Fruit fly (Drosophila melanogaster) whole organism, adult: ENCODE measurements around the gene bap.
A peak's percentile ranks its signal among the peaks of the same experiment; 100 is the strongest.

ENCODE experiments used
- CG11617 ChIP-seq: fragments of 200-800 bp; sonication (Bioruptor generic); optimal IDR thresholded peaks from 2 replicates; lab custom pipeline; 2017; ENCODE audit warnings: mild to moderate bottlenecking, missing biosample characterization, missing genetic modification reagents, missing genetic modification characterization
- CG12768 ChIP-seq: fragments of 200-800 bp; sonication (Bioruptor generic); optimal IDR thresholded peaks from 2 replicates; lab custom pipeline; 2017; ENCODE audit warnings: missing biosample characterization, missing genetic modification characterization, mild to moderate bottlenecking, moderate library complexity, missing genetic modification reagents
- CG14711 ChIP-seq: fragments of 200-800 bp; sonication (Bioruptor generic); optimal IDR thresholded peaks from 2 replicates; lab custom pipeline; 2018; ENCODE audit warnings: missing biosample characterization, mild to moderate bottlenecking, missing genetic modification characterization, moderate library complexity
- CG33017 ChIP-seq: fragments of 200-800 bp; sonication (Bioruptor generic); optimal IDR thresholded peaks from 2 replicates; lab custom pipeline; 2018; ENCODE audit warnings: missing biosample characterization, mild to moderate bottlenecking, missing genetic modification characterization, moderate library complexity
- CG5204 ChIP-seq: fragments of 200-800 bp; sonication (Bioruptor generic); optimal IDR thresholded peaks from 2 replicates; lab custom pipeline; 2016; ENCODE audit warnings: missing biosample characterization, missing genetic modification characterization
- CG7045 ChIP-seq: fragments of 200-800 bp; sonication (Bioruptor generic); optimal IDR thresholded peaks from 2 replicates; lab custom pipeline; 2017; ENCODE audit warnings: missing biosample characterization, mild to moderate bottlenecking, missing genetic modification characterization
- CG7101 ChIP-seq: fragments of 200-800 bp; sonication (Bioruptor generic); optimal IDR thresholded peaks from 2 replicates; lab custom pipeline; 2018; ENCODE audit warnings: missing biosample characterization, mild to moderate bottlenecking, missing genetic modification characterization, moderate library complexity
- Clk ChIP-seq: fragments of 200-800 bp; sonication (Bioruptor generic); optimal IDR thresholded peaks from 2 replicates; lab custom pipeline; 2017; ENCODE audit warnings: missing biosample characterization, missing genetic modification characterization
- Crg-1 ChIP-seq: fragments of 200-800 bp; sonication (Bioruptor generic); optimal IDR thresholded peaks from 2 replicates; lab custom pipeline; 2016; ENCODE audit warnings: missing biosample characterization, missing genetic modification characterization
- Hr96 ChIP-seq: fragments of 200-800 bp; sonication (Bioruptor generic); optimal IDR thresholded peaks from 2 replicates; lab custom pipeline; 2016; ENCODE audit warnings: missing biosample characterization, missing genetic modification characterization
- Mnt ChIP-seq: fragments of 200-800 bp; sonication (Bioruptor generic); optimal IDR thresholded peaks from 2 replicates; lab custom pipeline; 2016; ENCODE audit warnings: missing biosample characterization, mild to moderate bottlenecking, missing genetic modification characterization
- bab1 ChIP-seq: fragments of 200-800 bp; sonication (Bioruptor generic); optimal IDR thresholded peaks from 3 replicates; lab custom pipeline; 2019; ENCODE audit warnings: missing biosample characterization, mild to moderate bottlenecking, missing genetic modification characterization, moderate library complexity
- cic ChIP-seq: fragments of 200-800 bp; sonication (Bioruptor generic); optimal IDR thresholded peaks from 2 replicates; lab custom pipeline; 2017; ENCODE audit warnings: missing biosample characterization, mild to moderate bottlenecking, missing genetic modification characterization, moderate library complexity
- kay ChIP-seq: fragments of 200-800 bp; sonication (Bioruptor generic); peaks from one replicate; lab custom pipeline; 2016; ENCODE audit warnings: missing biosample characterization, missing genetic modification characterization, borderline replicate concordance
- ovo ChIP-seq: fragments of 200-800 bp; sonication (Bioruptor generic); optimal IDR thresholded peaks from 2 replicates; lab custom pipeline; 2016; ENCODE audit warnings: missing biosample characterization, missing genetic modification characterization
- pad ChIP-seq: fragments of 200-800 bp; sonication (Bioruptor generic); optimal IDR thresholded peaks from 3 replicates; lab custom pipeline; 2017; ENCODE audit warnings: missing biosample characterization, missing genetic modification characterization, mild to moderate bottlenecking, moderate library complexity, missing genetic modification reagents
- tj ChIP-seq: fragments of 200-800 bp; sonication (Bioruptor generic); optimal IDR thresholded peaks from 3 replicates; lab custom pipeline; 2017; ENCODE audit warnings: missing biosample characterization, mild to moderate bottlenecking, missing genetic modification characterization, moderate library complexity
- toe ChIP-seq: fragments of 200-800 bp; sonication (Bioruptor generic); optimal IDR thresholded peaks from 2 replicates; lab custom pipeline; 2016; ENCODE audit warnings: missing biosample characterization, missing genetic modification characterization

bap gene

DNA sequence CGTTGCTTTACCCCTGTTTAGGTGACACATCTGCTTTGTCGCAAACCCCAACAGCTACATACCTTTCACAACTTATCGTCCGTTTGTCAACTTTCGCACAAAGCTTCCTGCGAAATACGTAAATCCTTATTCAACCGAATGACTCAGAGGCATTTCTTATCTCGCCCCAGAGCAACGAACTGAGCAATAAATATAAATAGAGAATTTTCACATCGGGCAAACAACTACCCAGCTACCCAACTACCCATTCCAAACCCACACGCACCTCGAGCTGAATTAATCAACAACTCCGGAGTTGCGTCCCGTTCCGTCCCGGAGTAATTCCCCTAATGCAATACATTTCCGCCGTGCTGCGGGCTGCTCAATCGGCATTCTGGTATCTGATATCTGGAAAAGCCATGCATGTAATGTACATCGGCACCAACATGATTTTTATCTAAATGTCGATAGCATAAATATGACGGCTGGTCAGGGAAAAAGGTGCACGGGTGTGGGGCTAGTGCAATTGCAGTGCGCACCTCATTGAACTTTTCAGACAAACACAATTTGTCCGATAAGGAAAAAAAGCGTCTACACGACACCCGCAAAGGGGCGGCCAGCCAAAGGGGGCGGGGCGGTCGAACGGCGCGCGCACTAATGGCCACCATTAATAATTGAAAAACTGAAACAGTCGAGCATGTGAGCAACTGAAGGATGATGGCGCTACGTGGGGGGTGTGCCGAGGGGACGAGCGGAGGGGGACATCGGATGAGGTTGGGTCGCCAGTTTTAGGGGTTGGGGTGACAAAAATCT, 41.5 kb upstream of the bap start:
- TF ChIP-seq CG5204 (GFP tag; lab: Kevin White, UChicago) (no peak), tj (GFP tag; lab: Kevin White, UChicago) (no peak), kay (GFP tag; lab: Kevin White, UChicago) (no peak), Clk (GFP tag; lab: Kevin White, UChicago) (no peak), toe (no peak), CG7045 (no peak), bab1 (GFP tag; lab: Kevin White, UChicago) (no peak)

DNA sequence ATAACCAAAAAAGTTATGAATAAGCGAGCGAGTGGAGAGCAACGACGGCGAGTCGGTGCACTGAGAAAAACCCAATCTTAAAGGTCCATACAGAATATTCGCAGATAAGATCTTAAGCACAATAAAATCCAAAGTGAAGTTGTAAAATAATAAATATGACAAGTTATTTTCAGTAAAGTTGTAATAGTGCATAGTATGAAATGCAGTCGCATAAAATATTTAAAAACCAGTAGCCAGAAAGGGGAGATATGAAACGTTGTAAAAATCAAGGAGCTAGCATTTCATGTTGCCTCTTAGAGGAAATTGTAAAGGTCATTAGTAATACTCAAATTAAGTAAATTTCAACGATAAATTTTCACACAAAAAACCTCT, 40.9 kb upstream of the bap start:
- TF ChIP-seq kay (GFP tag; lab: Kevin White, UChicago) (peak; percentile 46), pad (GFP tag; lab: Kevin White, UChicago) (no peak)

DNA sequence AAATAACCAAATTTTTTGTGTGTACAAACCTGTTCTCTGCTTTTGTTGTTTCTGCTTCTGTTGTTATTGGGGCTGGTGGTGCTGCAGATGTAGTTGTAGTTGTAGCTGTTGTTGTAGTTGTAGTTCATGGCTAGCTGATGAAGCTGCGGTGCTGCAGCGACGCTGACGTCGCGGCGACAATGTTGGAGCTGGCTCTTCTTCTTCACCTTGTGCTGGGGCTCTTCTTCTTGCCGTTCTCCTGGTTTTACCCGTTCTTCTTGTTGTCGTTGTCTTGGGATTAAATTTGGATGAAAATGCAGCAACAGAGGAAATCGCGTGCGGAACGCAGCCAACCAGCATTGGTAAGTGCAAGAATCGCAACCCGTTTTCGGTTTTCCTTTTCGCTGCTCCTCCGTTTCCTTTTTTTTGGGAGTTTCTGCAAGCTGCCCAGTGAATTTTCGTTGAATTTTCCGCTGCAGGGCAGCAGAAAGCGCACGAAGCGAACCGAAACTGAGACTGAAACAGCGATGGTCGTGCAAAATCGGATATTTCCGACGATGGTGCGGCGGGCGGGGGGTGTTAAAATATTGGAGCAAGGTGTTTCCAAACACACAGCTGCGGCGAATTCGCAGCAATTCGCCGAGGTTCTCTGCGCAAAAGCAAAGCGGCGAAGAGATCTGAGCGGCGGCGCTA, 40.2 kb upstream of the bap start:
- TF ChIP-seq bab1 (GFP tag; lab: Kevin White, UChicago) (peak; percentile 33), pad (GFP tag; lab: Kevin White, UChicago) (no peak), kay (GFP tag; lab: Kevin White, UChicago) (no peak), tj (GFP tag; lab: Kevin White, UChicago) (peak; percentile 45), Mnt (GFP tag; lab: Kevin White, UChicago) (no peak)

DNA sequence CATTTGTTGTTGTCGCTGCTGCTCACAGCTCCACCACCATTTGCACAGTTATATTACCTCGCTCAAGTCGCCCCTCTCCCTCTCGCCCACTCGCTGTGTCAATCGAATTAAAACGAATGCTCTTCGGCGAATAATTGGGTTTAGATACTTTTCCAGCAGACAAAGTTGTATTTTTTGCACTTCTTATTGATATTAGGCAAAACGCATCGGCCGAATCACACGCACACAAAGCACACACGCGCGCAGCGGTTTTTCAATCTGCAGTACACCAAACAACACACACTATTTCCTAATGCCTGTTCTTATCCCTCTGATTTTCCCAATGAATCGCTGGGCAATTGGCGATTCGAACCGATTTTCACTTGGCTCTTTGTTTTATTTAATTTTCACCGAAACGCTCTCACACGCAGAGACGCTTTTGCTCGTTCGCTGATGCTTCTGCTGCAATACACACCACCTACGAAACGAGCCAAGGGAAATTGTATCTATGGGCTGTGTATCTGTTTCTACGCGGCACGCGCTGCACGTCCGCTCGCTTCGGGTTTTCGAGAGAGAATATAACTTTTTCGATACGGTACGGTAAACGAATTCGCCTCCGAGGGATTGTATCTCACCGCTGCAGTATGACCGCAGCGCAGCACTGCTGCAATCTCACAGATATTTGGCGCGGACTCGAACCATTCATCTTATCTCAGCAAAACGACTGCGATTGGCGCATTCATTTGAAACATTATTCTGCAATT, 39.5 kb upstream of the bap start, which contains the start of gene aus:
TSS of gene aus (minus strand) at position 563 of the 743 bp plus-strand sequence.
- TF ChIP-seq CG12768 (GFP tag; lab: Kevin White, UChicago): peak; percentile 51
- TF ChIP-seq Mnt (GFP tag; lab: Kevin White, UChicago): peak; percentile 25
- TF ChIP-seq ovo (GFP tag; lab: Kevin White, UChicago): peak; percentile 83
- TF ChIP-seq toe: no peak
- TF ChIP-seq pad (GFP tag; lab: Kevin White, UChicago): peak; percentile 92
- TF ChIP-seq CG7045: no peak
- peak; percentile 5 for TF ChIP-seq CG33017 (tag; lab: Kevin White, UChicago)
- no peak for TF ChIP-seq CG5204 (GFP tag; lab: Kevin White, UChicago)
- TF ChIP-seq bab1 (GFP tag; lab: Kevin White, UChicago): peak; percentile 19
- TF ChIP-seq CG11617 (GFP tag; lab: Kevin White, UChicago): no peak
- TF ChIP-seq cic (GFP tag; lab: Kevin White, UChicago): peak; percentile 39
- TF ChIP-seq Clk (GFP tag; lab: Kevin White, UChicago): no peak

DNA sequence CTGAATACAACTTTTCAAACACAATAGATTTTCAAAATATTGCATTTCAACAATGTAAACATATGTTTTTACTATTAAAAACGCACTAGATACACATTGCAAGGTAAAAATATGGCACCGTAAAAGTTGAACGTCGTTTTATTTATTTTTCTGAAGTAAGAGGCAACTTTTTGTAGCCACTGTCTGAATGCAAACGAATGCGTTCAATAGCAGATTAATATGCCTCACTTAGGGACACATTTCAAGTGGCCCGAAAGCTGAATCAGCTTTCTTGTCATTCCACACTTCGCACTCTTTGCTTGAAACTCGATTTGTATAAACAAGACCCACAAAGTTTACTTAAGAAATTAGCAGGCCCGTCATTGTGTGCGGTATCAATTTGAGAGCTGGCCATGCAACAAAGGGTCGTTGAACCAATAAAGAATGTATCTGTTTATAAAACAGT, 38.8 kb upstream of the bap start:
- TF ChIP-seq Clk (GFP tag; lab: Kevin White, UChicago) (peak; percentile 17), bab1 (GFP tag; lab: Kevin White, UChicago) (no peak), Hr96 (no peak), CG7101 (peak; percentile 17), tj (GFP tag; lab: Kevin White, UChicago) (peak; percentile 94)

DNA sequence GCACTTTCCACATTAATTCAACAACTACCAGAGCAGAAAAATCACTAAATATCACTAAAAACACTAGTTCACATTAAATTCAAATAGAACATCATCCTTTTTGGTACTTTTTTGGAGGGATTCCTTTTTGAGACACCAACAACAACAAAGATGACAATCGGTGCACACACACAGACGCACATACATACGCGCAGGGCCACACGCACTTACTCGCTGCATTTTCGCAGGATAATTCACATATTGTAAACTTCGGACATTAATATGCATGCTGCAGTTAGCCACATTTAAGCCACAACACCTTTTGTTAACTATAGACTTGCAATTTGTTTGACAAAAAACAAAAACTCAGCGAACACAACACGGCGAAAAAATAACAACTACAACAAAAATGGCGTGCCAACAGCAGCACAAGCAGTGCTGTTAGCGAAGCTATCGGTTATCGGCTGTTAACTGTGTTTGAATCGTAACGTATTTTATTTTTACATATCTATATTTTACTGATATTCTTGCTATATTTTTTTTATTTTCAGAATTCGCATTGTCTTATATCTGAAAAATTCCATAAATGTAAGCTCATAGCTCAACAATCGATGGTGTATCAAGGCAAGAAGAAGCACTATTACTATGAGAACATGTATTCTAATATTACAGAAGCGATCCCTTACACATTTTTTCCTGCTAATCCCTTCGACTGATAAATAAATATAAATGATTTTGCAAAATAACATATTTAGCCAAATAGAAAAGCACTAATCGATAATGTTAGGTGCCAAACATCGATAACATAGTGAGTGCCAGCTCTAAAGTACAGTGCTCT, 29.1 kb upstream of the bap start:
- TF ChIP-seq CG12768 (GFP tag; lab: Kevin White, UChicago): no peak
- peak; percentile 44 for TF ChIP-seq Mnt (GFP tag; lab: Kevin White, UChicago)

DNA sequence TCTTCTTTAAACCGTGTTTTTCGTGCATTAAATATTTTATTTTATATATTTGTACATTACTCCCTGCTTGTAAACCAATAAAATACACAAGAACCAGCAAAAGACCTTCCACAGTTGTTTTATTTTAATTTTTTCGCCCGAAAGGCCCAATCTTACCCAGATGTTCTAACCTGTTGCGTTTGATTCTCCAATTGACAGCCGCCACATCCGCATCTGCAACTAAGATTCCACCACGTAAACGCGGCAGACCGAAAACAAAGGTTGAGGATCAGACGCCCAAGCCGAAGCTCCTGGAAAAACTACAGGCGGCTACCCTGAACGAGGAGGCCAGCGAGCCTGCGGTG, 28.5 kb upstream of the bap start:
- TF ChIP-seq Crg-1 (no peak), CG14711 (tag; lab: Kevin White, UChicago) (no peak), Hr96 (no peak)
